ENCODE assay signal across 2 fruit fly cellular contexts in the genomic region with DNA sequence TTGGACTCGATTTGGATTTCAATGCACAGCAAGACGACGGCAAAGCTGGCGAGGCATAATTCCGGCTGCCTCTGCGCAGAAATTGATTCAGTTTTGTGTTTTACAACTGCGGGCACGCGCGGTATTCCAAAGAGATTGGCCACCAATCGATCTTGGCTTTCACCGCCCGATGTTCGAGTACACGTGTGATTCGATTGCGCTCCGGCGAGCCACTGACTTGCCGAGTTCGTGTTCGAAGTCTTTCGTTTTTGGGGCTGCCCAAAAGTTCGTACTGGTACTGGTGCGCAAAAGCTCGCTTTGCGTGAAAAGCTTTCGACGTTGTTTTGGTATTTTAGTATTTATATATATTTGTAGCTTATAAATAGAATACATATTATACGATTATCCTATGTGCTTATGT.
TF ChIP-seq lines count a peak whose summit lies in the region.

A gene (minus strand): TSS at position 214 of the 400 bp plus-strand sequence.

- no peak for TF ChIP-seq CTCF in whole organism, embryonic (GFP tag; optimal IDR thresholded peaks at IDR 0.05; lab: Kevin White, UChicago)

TF ChIP-seq in whole organism, embryonic, 481 proteins besides CTCF, POLR2A, EP300 and RAD21 (continues in another document):
- 0 out of 3 replicates have a peak, but pooled peaks have one; percentile 14 for TF ChIP-seq knrl (GFP tag; IDR thresholded peaks at IDR 0.05; lab: Robert Waterston, UW; ENCODE audit: partially characterized antibody)
- TF ChIP-seq lov (optimal IDR thresholded peaks at IDR 0.05; lab: Kevin White, UChicago) = no peak
- TF ChIP-seq lov (GFP tag; IDR thresholded peaks at IDR 0.05; lab: Robert Waterston, UW) = 0 out of 3 replicates have a peak, but pooled peaks have one; percentile 12
- TF ChIP-seq CG4854 (GFP tag; optimal IDR thresholded peaks at IDR 0.05; lab: Kevin White, UChicago) = no peak
- no peak for TF ChIP-seq H15 (GFP tag; IDR thresholded peaks at IDR 0.05; lab: Robert Waterston, UW)
- TF ChIP-seq HLH3B (GFP tag; IDR thresholded peaks at IDR 0.05; lab: Robert Waterston, UW) = no peak
- no peak for TF ChIP-seq nau (GFP tag; optimal IDR thresholded peaks at IDR 0.05; lab: Kevin White, UChicago)
- TF ChIP-seq ci (GFP tag; IDR thresholded peaks at IDR 0.05; lab: Robert Waterston, UW) = 0 out of 3 replicates have a peak, but pooled peaks have one; percentile 12
- no peak for TF ChIP-seq run (tag; optimal IDR thresholded peaks at IDR 0.05; lab: Kevin White, UChicago)
- TF ChIP-seq Scr (GFP tag; IDR thresholded peaks at IDR 0.05; lab: Robert Waterston, UW; ENCODE audit: partially characterized antibody) = no peak
- no peak for TF ChIP-seq fd3F (GFP tag; optimal IDR thresholded peaks at IDR 0.05; lab: Kevin White, UChicago)
- TF ChIP-seq D (optimal IDR thresholded peaks at IDR 0.05; lab: Kevin White, UChicago) = no peak
- no peak for TF ChIP-seq D (GFP tag; optimal IDR thresholded peaks at IDR 0.05; lab: Kevin White, UChicago)
- TF ChIP-seq CG17359 (tag; optimal IDR thresholded peaks at IDR 0.05; lab: Kevin White, UChicago) = no peak
- TF ChIP-seq kah (GFP tag; optimal IDR thresholded peaks at IDR 0.05; lab: Kevin White, UChicago) = no peak
- TF ChIP-seq CG15514 (GFP tag; optimal IDR thresholded peaks at IDR 0.05; lab: Kevin White, UChicago) = no peak
- TF ChIP-seq Doc2 (GFP tag; IDR thresholded peaks at IDR 0.05; lab: Robert Waterston, UW) = no peak
- TF ChIP-seq CG2202 (tag; optimal IDR thresholded peaks at IDR 0.05; lab: Kevin White, UChicago) = no peak
- no peak for TF ChIP-seq Lhr (GFP tag; optimal IDR thresholded peaks at IDR 0.05; lab: Kevin White, UChicago)
- no peak for TF ChIP-seq Antp (GFP tag; optimal IDR thresholded peaks at IDR 0.05; lab: Kevin White, UChicago)
- no peak for TF ChIP-seq Dp (GFP tag; optimal IDR thresholded peaks at IDR 0.05; lab: Kevin White, UChicago)
- no peak for TF ChIP-seq ap (GFP tag; IDR thresholded peaks at IDR 0.05; lab: Robert Waterston, UW)
- no peak for TF ChIP-seq jigr1 (GFP tag; IDR thresholded peaks at IDR 0.05; lab: Robert Waterston, UW)
- TF ChIP-seq CG4707 (GFP tag; optimal IDR thresholded peaks at IDR 0.05; lab: Kevin White, UChicago) = no peak
- TF ChIP-seq Nf-YC (tag; optimal IDR thresholded peaks at IDR 0.05; lab: Kevin White, UChicago) = no peak
- no peak for TF ChIP-seq CG8359 (GFP tag; optimal IDR thresholded peaks at IDR 0.05; lab: Kevin White, UChicago; ENCODE audit: borderline replicate concordance)
- TF ChIP-seq sd (tag; optimal IDR thresholded peaks at IDR 0.05; lab: Kevin White, UChicago) = peak; percentile 15
- TF ChIP-seq Deaf1 (tag; optimal IDR thresholded peaks at IDR 0.05; lab: Kevin White, UChicago) = peak; percentile 86
- TF ChIP-seq CG7928 (GFP tag; optimal IDR thresholded peaks at IDR 0.05; lab: Kevin White, UChicago) = no peak
- no peak for TF ChIP-seq fd96Cb (tag; optimal IDR thresholded peaks at IDR 0.05; lab: Kevin White, UChicago)
- no peak for TF ChIP-seq Hmr (GFP tag; optimal IDR thresholded peaks at IDR 0.05; lab: Kevin White, UChicago)
- no peak for TF ChIP-seq Ets97D (GFP tag; optimal IDR thresholded peaks at IDR 0.05; lab: Kevin White, UChicago)
- TF ChIP-seq sr (GFP tag; IDR thresholded peaks at IDR 0.05; lab: Robert Waterston, UW) = 0 out of 3 replicates have a peak, but pooled peaks have one; percentile 11
- no peak for TF ChIP-seq peb (GFP tag; IDR thresholded peaks at IDR 0.05; lab: Robert Waterston, UW)
- TF ChIP-seq chm (GFP tag; IDR thresholded peaks at IDR 0.05; lab: Robert Waterston, UW) = no peak
- TF ChIP-seq hb (GFP tag; IDR thresholded peaks at IDR 0.05; lab: Robert Waterston, UW; ENCODE audit: partially characterized antibody) = no peak
- no peak for TF ChIP-seq ERR (GFP tag; optimal IDR thresholded peaks at IDR 0.05; lab: Kevin White, UChicago)
- 0 out of 2 replicates have a peak, but pooled peaks have one; percentile 16 for TF ChIP-seq unc-4 (GFP tag; IDR thresholded peaks at IDR 0.05; lab: Robert Waterston, UW; ENCODE audit: partially characterized antibody)
- peak; percentile 68 for TF ChIP-seq Med (GFP tag; lab: Kevin White, UChicago)
- TF ChIP-seq CG13287 (GFP tag; IDR thresholded peaks at IDR 0.05; lab: Robert Waterston, UW; ENCODE audit: partially characterized antibody) = peak; percentile 10; the same call in 1 of the 2 replicates
- TF ChIP-seq CG12769 (tag; optimal IDR thresholded peaks at IDR 0.05; lab: Kevin White, UChicago) = peak; percentile 6
- no peak for TF ChIP-seq CG1233 (GFP tag; optimal IDR thresholded peaks at IDR 0.05; lab: Kevin White, UChicago)
- TF ChIP-seq CG6689 (GFP tag; IDR thresholded peaks at IDR 0.05; lab: Robert Waterston, UW) = no peak

TF ChIP-seq in whole organism, prepupa, 60 proteins besides CTCF, POLR2A, EP300 and RAD21:
- peak; percentile 15 for TF ChIP-seq svp (GFP tag; lab: Kevin White, UChicago)
- 0 out of 3 replicates have a peak, but pooled peaks have one; percentile 20 for TF ChIP-seq CG6163 (GFP tag; IDR thresholded peaks at IDR 0.05; lab: Robert Waterston, UW)
- no peak for TF ChIP-seq Sox15 (GFP tag; optimal IDR thresholded peaks at IDR 0.05; lab: Kevin White, UChicago)
- no peak for TF ChIP-seq Sox14 (GFP tag; optimal IDR thresholded peaks at IDR 0.05; lab: Kevin White, UChicago)
- TF ChIP-seq Smox (GFP tag; optimal IDR thresholded peaks at IDR 0.05; lab: Kevin White, UChicago) = no peak
